Worm (Caenorhabditis elegans): Measurements from ENCODE around the gene grl-27.

grl-27 gene

DNA sequence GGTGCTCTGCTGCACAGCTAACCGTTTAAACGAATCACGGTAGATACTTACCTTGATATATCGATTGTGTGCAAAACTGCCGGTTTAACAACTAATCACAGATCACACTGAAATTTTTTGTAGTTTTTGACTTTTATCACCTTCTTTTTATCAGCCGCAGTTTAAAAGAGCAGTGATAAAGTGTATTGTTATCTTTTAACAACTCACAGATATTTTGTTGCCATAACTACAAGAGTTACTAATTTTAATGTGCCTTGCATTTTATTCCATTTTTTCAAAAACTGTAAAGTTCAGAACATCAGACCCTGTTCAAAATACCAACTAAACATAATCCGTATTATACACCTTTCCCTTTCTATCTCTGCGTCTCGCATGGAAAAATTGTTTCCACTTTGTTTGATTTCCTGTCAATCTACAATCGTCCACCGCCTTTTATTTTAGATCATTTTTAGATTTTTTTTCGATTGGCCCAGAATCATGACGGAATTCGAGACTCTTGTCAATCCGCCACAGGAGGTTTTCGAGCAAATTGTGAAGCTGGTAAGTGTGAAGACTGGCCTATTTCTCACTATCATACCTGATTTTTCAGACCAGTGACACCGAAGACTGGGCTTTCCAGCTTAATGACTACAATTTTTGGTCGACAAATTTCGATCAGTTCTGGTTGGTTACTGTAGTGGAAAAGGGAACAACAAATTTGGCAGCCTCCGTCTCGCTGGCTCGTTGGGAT lies 22.8 kb downstream of the grl-27 start, which contains the start of gene T24A6.20:
T24A6.20 (plus strand) TSS at position 395 of the 730 bp plus-strand sequence.
- TF ChIP-seq nhr-19 (GFP tag; conservative IDR thresholded peaks at IDR 0.05), result no peak
- TF ChIP-seq blmp-1 (tag; optimal IDR thresholded peaks at IDR 0.05), result peak; percentile 35
- peak; percentile 70 for TF ChIP-seq elt-2 (tag; optimal IDR thresholded peaks at IDR 0.05)
- TF ChIP-seq efl-1 (optimal IDR thresholded peaks at IDR 0.05), result no peak
- peak in 1 of 2 experiments; percentile 91 for TF ChIP-seq efl-1 (GFP tag; optimal IDR thresholded peaks at IDR 0.05 in 1 of 2)
- no peak for TF ChIP-seq mdl-1 (tag; optimal IDR thresholded peaks at IDR 0.05)
- no peak for TF ChIP-seq xbp-1 (tag; optimal IDR thresholded peaks at IDR 0.05)
- no peak for TF ChIP-seq dpl-1 (GFP tag; optimal IDR thresholded peaks at IDR 0.05)

DNA sequence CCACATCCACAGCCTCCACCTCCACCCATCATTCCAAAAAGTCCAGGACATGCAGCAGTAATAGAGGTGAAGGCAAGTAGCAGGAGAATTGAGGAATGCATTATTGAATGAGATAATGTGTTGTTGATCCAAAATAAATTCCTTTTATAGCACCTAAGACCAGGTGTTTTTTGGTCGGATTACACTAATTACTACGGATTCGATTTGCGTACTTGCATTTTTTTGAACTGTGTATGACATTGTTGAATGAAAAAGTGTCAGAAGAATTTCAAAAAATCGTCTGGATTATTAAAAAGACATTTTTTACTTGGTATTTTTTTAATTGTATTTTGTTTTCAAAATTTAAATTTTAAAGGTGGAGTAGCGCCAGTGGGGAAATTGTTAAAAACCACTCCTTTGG lies 23.9 kb downstream of the grl-27 start, which contains the start of gene grl-28:
grl-28 (minus strand) TSS at position 101 of the 400 bp plus-strand sequence.
- TF ChIP-seq hpl-2 (GFP tag; optimal IDR thresholded peaks at IDR 0.05) (no peak), nhr-85 (tag) (peak; percentile 1)

DNA sequence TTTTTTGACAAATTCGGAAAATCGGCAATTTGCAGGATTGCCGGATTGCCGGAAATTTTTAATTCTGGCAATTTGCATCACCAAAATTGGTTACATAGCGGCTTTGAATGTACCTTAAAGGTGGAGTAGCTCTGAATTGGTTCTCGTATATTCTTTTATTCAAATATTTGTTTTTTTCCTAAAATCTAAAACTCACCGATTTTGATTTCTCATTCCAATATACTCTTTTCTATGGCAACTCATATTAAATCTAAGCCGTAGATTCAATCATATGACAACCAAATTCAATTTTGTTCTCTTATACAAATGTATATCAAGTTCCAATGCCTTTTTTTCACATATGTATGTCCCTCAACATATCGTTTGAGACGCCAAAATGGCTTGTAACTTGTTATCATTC lies 26.1 kb downstream of the grl-27 start, which contains the start of gene sri-21:
sri-21 (plus strand) TSS at position 301 of the 400 bp plus-strand sequence.
- TF ChIP-seq lin-14 (GFP tag; optimal IDR thresholded peaks at IDR 0.05), result no peak
- no peak for TF ChIP-seq fkh-8 (tag; optimal IDR thresholded peaks at IDR 0.05)
- TF ChIP-seq blmp-1 (tag; optimal IDR thresholded peaks at IDR 0.05), result no peak
- no peak for TF ChIP-seq dpl-1 (GFP tag; optimal IDR thresholded peaks at IDR 0.05)
- TF ChIP-seq zag-1 (tag; optimal IDR thresholded peaks at IDR 0.05), result no peak
- no peak for TF ChIP-seq elt-2 (tag; optimal IDR thresholded peaks at IDR 0.05)
- TF ChIP-seq aly-2 (tag; optimal IDR thresholded peaks at IDR 0.05), result no peak
- TF ChIP-seq jun-1 (tag; optimal IDR thresholded peaks at IDR 0.05), result no peak
- no peak for TF ChIP-seq fos-1 (tag; optimal IDR thresholded peaks at IDR 0.05)
- TF ChIP-seq nhr-84 (tag; optimal IDR thresholded peaks at IDR 0.05), result no peak
- TF ChIP-seq grh-1 (GFP tag; IDR thresholded peaks at IDR 0.05), result no peak
- no peak for TF ChIP-seq pqm-1 (tag; optimal IDR thresholded peaks at IDR 0.05)
- TF ChIP-seq ets-5 (GFP tag; IDR thresholded peaks at IDR 0.05), result no peak
- no peak for TF ChIP-seq ceh-82 (tag; optimal IDR thresholded peaks at IDR 0.05)
- TF ChIP-seq rnt-1 (tag; optimal IDR thresholded peaks at IDR 0.05), result no peak

DNA sequence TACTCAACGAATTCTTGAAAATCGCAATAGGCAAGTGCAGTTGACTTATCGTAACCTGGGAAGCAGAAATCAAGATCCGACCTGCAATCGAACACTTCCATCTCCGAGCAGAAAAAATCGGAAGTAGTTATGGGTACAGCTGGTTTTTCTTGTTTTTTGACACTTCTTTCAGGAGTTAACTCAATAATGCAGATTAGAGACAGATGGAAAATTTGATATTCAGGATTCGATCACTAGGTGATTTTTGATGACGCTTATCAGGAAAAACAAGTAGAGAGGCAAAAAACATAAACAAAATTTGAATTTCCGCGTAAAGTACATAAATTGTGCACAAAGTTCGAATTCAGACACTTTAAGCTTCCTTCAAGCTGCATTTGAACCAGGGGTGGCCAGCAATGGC lies 26.9 kb downstream of the grl-27 start, which contains the start of gene srw-130:
srw-130 (minus strand) TSS at position 101 of the 400 bp plus-strand sequence.
- TF ChIP-seq pag-3 (tag; optimal IDR thresholded peaks at IDR 0.05; ENCODE audit: borderline replicate concordance, insufficient read depth) (no peak), nhr-85 (tag) (no peak), nhr-76 (tag; optimal IDR thresholded peaks at IDR 0.05) (no peak), elt-3 (tag; optimal IDR thresholded peaks at IDR 0.05) (no peak), fkh-8 (tag; optimal IDR thresholded peaks at IDR 0.05) (no peak), nhr-11 (tag; optimal IDR thresholded peaks at IDR 0.05) (no peak), dsc-1 (tag; optimal IDR thresholded peaks at IDR 0.05) (no peak), C04F5.9 (tag; optimal IDR thresholded peaks at IDR 0.05) (no peak), lin-15B (tag; optimal IDR thresholded peaks at IDR 0.05) (no peak), nhr-20 (tag; optimal IDR thresholded peaks at IDR 0.05) (no peak), sox-4 (tag; optimal IDR thresholded peaks at IDR 0.05) (no peak), alr-1 (tag; optimal IDR thresholded peaks at IDR 0.05; ENCODE audit: borderline replicate concordance) (no peak), unc-98 (GFP tag; IDR thresholded peaks at IDR 0.05) (no peak)

DNA sequence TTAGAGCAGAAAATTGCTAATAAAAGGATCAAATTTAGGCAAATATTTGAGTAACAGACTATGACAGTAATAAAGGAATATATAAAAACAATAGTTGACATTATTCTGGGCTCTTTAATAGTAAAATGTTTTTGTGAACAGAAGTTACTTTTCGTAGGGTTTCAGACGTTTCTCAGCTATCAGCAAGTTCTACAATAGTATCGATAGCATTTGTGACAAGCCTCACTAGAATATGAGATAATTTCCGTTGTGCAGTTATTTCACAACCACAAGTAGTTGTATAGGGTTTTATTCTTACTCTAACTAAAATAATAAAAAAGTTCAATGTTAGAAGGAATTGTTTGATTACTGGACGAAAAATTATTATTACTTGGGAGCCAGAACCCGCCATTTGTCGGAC lies 29.1 kb downstream of the grl-27 start, which contains the start of gene srbc-68:
srbc-68 (minus strand) TSS at position 101 of the 400 bp plus-strand sequence.
- no peak for TF ChIP-seq lsy-2 (tag; optimal IDR thresholded peaks at IDR 0.05)
- TF ChIP-seq nhr-237 (tag; optimal IDR thresholded peaks at IDR 0.05), result no peak
- no peak for TF ChIP-seq fkh-8 (tag; optimal IDR thresholded peaks at IDR 0.05)
- TF ChIP-seq Y116A8C.19 (tag; optimal IDR thresholded peaks at IDR 0.05; ENCODE audit: borderline replicate concordance), result no peak
